Worm (Caenorhabditis elegans) whole organism, L4 larva: Measurements from ENCODE around the gene ccd-5.

Experiments
- D1046.2 ChIP-seq: fragments of 200-800 bp; sonication (Bioruptor generic); IDR thresholded peaks from 2 replicates; pipeline ENCODE4 v1.3.6; 2022; ENCODE audit warnings: missing genetic modification characterization, missing compliant biosample characterization
- F10B5.3 ChIP-seq: sonication (generic microtip); optimal IDR thresholded peaks from 2 replicates; lab custom pipeline; 2016; ENCODE audit warnings: mild to moderate bottlenecking, missing genetic modification characterization, missing compliant biosample characterization
- F26F4.8 ChIP-seq: fragments of 200-800 bp; sonication (Bioruptor generic); conservative IDR thresholded peaks from 2 replicates; pipeline ENCODE4 v1.3.6; 2022; ENCODE audit warnings: missing genetic modification characterization, missing compliant biosample characterization
- F49E8.2 ChIP-seq: sonication (generic microtip); optimal IDR thresholded peaks from 2 replicates; lab custom pipeline; 2016; ENCODE audit warnings: missing compliant biosample characterization, mild to moderate bottlenecking, missing genetic modification characterization, borderline replicate concordance
- T26A8.4 ChIP-seq: fragments of 200-800 bp; sonication (Bioruptor generic); IDR thresholded peaks from 2 replicates; pipeline ENCODE4 v1.3.6; 2022; ENCODE audit warnings: missing genetic modification characterization, missing compliant biosample characterization
- Y5F2A.4 ChIP-seq: fragments of 200-800 bp; sonication (Bioruptor generic); optimal IDR thresholded peaks from 2 replicates; lab custom pipeline; 2018; ENCODE audit warnings: mild to moderate bottlenecking, missing genetic modification characterization, missing compliant biosample characterization
- aha-1 ChIP-seq: fragments of 150-350 bp; peaks from one replicate; lab custom pipeline; 2014; ENCODE audit warnings: missing biosample characterization, missing genetic modification characterization
- aly-2 ChIP-seq: sonication (generic microtip); optimal IDR thresholded peaks from 2 replicates; lab custom pipeline; 2018; ENCODE audit warnings: missing biosample characterization, missing genetic modification characterization
- arid-1 ChIP-seq: fragments of 200-800 bp; sonication (Bioruptor generic); conservative IDR thresholded peaks from 2 replicates; pipeline ENCODE4 v1.3.6; 2022; ENCODE audit warnings: missing genetic modification reagents, missing genetic modification characterization, missing compliant biosample characterization
- ceh-28 ChIP-seq: fragments of 150-350 bp; optimal IDR thresholded peaks from 2 replicates; lab custom pipeline; 2014; ENCODE audit warnings: missing biosample characterization, missing genetic modification reagents, missing genetic modification characterization
- ceh-62 ChIP-seq: sonication (generic microtip); optimal IDR thresholded peaks from 2 replicates; lab custom pipeline; 2017; ENCODE audit warnings: missing biosample characterization, missing genetic modification characterization
- ctbp-1 ChIP-seq: fragments of 200-800 bp; sonication (Bioruptor generic); IDR thresholded peaks from 2 replicates; pipeline ENCODE4 v1.3.6; 2022; ENCODE audit warnings: missing genetic modification reagents, missing genetic modification characterization, missing compliant biosample characterization
- daf-12 ChIP-seq: fragments of 150-350 bp; optimal IDR thresholded peaks from 2 replicates; lab custom pipeline; 2014; ENCODE audit warnings: missing biosample characterization, missing genetic modification reagents, missing genetic modification characterization
- dmd-8 ChIP-seq: fragments of 200-800 bp; sonication (Bioruptor generic); IDR thresholded peaks from 2 replicates; pipeline ENCODE4 v1.3.6; 2022; ENCODE audit warnings: missing genetic modification characterization, missing compliant biosample characterization
- dmd-9 ChIP-seq: fragments of 200-800 bp; sonication (Bioruptor generic); IDR thresholded peaks from 2 replicates; pipeline ENCODE4 v1.3.6; 2022; ENCODE audit warnings: missing genetic modification reagents, missing genetic modification characterization, missing compliant biosample characterization
- egl-27 ChIP-seq: sonication (generic microtip); optimal IDR thresholded peaks from 3 replicates; lab custom pipeline; 2017; ENCODE audit warnings: missing biosample characterization, missing genetic modification reagents, missing genetic modification characterization
- egl-43 ChIP-seq: fragments of 200-800 bp; sonication (Bioruptor generic); IDR thresholded peaks from 2 replicates; pipeline ENCODE4 v1.3.6; 2022; ENCODE audit warnings: missing genetic modification reagents, missing genetic modification characterization, missing compliant biosample characterization
- fkh-10 ChIP-seq: fragments of 150-350 bp; optimal IDR thresholded peaks from 2 replicates; lab custom pipeline; 2014; ENCODE audit warnings: missing biosample characterization, missing genetic modification reagents, missing genetic modification characterization
- fos-1 ChIP-seq: fragments of 150-350 bp; optimal IDR thresholded peaks from 2 replicates; lab custom pipeline; 2014; ENCODE audit warnings: missing biosample characterization, missing genetic modification characterization
- hif-1 ChIP-seq, 2 experiments: sonication (generic microtip); optimal IDR thresholded peaks; 2 replicates each; lab custom pipeline; 2016 to 2017; ENCODE audit warnings: missing compliant biosample characterization in 2 of 2, missing genetic modification characterization in 2 of 2, missing genetic modification reagents in 2 of 2, missing genotype in 2 of 2, mild to moderate bottlenecking in 1 of 2
- hlh-11 ChIP-seq: fragments of 200-800 bp; sonication (Bioruptor generic); optimal IDR thresholded peaks from 2 replicates; lab custom pipeline; 2018; ENCODE audit warnings: mild to moderate bottlenecking, missing genetic modification characterization, missing compliant biosample characterization
- lim-7 ChIP-seq: fragments of 200-800 bp; sonication (Bioruptor generic); IDR thresholded peaks from 2 replicates; pipeline ENCODE4 v1.3.6; 2022; ENCODE audit warnings: missing genetic modification characterization, missing compliant biosample characterization
- lsy-2 ChIP-seq, 2 experiments: fragments of 150-350 bp in 1 of 2; sonication (generic microtip) in 1 of 2; optimal IDR thresholded peaks; 2 replicates each; lab custom pipeline; 2014 to 2017; ENCODE audit warnings: missing biosample characterization in 2 of 2, missing genetic modification characterization in 2 of 2
- mes-2 ChIP-seq: sonication (generic microtip); optimal IDR thresholded peaks from 2 replicates; lab custom pipeline; 2016; ENCODE audit warnings: missing genotype, mild to moderate bottlenecking, missing genetic modification characterization, missing compliant biosample characterization; ENCODE audit not compliant: poor library complexity, severe bottlenecking
- mxl-2 ChIP-seq: fragments of 200-800 bp; sonication (Bioruptor generic); conservative IDR thresholded peaks from 2 replicates; pipeline ENCODE4 v1.3.6; 2022; ENCODE audit warnings: missing genetic modification reagents, missing genetic modification characterization, missing compliant biosample characterization
- nhr-111 ChIP-seq: fragments of 200-800 bp; sonication (Bioruptor generic); optimal IDR thresholded peaks from 2 replicates; lab custom pipeline; 2018; ENCODE audit warnings: mild to moderate bottlenecking, missing genetic modification characterization, missing compliant biosample characterization
- nhr-25 ChIP-seq: sonication (generic microtip); optimal IDR thresholded peaks from 2 replicates; lab custom pipeline; 2017; ENCODE audit warnings: missing genetic modification characterization, mild to moderate bottlenecking, missing compliant biosample characterization, antibody characterized with exemption, moderate library complexity, borderline replicate concordance; ENCODE audit not compliant: insufficient read depth
- nhr-48 ChIP-seq: sonication (generic microtip); optimal IDR thresholded peaks from 2 replicates; lab custom pipeline; 2016; ENCODE audit warnings: mild to moderate bottlenecking, missing genetic modification characterization, missing compliant biosample characterization
- pha-4 ChIP-seq, 2 experiments: fragments of 150-350 bp in 1 of 2; fragments of 200-800 bp in 1 of 2; sonication (Bioruptor generic) in 1 of 2; IDR thresholded peaks in 1 of 2; optimal IDR thresholded peaks in 1 of 2; 2 replicates each; pipeline versions ENCODE4 v1.3.6 to Lab custom; 2014 to 2022; ENCODE audit warnings: missing genetic modification characterization in 2 of 2, missing genetic modification reagents in 2 of 2, missing biosample characterization in 1 of 2, missing compliant biosample characterization in 1 of 2
- php-3 ChIP-seq: fragments of 200-800 bp; sonication (Bioruptor generic); IDR thresholded peaks from 2 replicates; pipeline ENCODE4 v1.3.6; 2022; ENCODE audit warnings: missing genetic modification reagents, missing genetic modification characterization, missing compliant biosample characterization
- pqm-1 ChIP-seq: sonication (generic microtip); optimal IDR thresholded peaks from 2 replicates; lab custom pipeline; 2017; ENCODE audit warnings: missing biosample characterization, missing genetic modification characterization
- saeg-2 ChIP-seq: fragments of 200-800 bp; sonication (Bioruptor generic); IDR thresholded peaks from 2 replicates; pipeline ENCODE4 v1.3.6; 2022; ENCODE audit warnings: missing genetic modification reagents, missing genetic modification characterization, missing compliant biosample characterization
- sdz-12 ChIP-seq: fragments of 200-800 bp; sonication (Bioruptor generic); optimal IDR thresholded peaks from 2 replicates; lab custom pipeline; 2018; ENCODE audit warnings: mild to moderate bottlenecking, missing genetic modification characterization, missing compliant biosample characterization
- set-16 ChIP-seq: fragments of 200-800 bp; sonication (Bioruptor generic); IDR thresholded peaks from 2 replicates; pipeline ENCODE4 v1.3.6; 2022; ENCODE audit warnings: missing genetic modification reagents, missing genetic modification characterization, missing compliant biosample characterization
- snpc-1.2 ChIP-seq: fragments of 200-800 bp; sonication (Bioruptor generic); IDR thresholded peaks from 2 replicates; pipeline ENCODE4 v1.3.6; 2022; ENCODE audit warnings: missing genetic modification reagents, missing genetic modification characterization, missing compliant biosample characterization
- spr-1 ChIP-seq: sonication (generic microtip); optimal IDR thresholded peaks from 2 replicates; lab custom pipeline; 2016; ENCODE audit warnings: mild to moderate bottlenecking, missing genetic modification characterization, missing compliant biosample characterization
- spr-3 ChIP-seq: fragments of 200-800 bp; sonication (Bioruptor generic); optimal IDR thresholded peaks from 2 replicates; lab custom pipeline; 2018; ENCODE audit warnings: mild to moderate bottlenecking, missing genetic modification characterization, missing compliant biosample characterization
- tag-97 ChIP-seq: fragments of 200-800 bp; sonication (Bioruptor generic); IDR thresholded peaks from 2 replicates; pipeline ENCODE4 v1.3.6; 2022; ENCODE audit warnings: missing genetic modification characterization, missing compliant biosample characterization
- tra-1 ChIP-seq: fragments of 200-800 bp; sonication (Bioruptor generic); IDR thresholded peaks from 2 replicates; pipeline ENCODE4 v1.3.6; 2022; ENCODE audit warnings: missing genetic modification reagents, missing genetic modification characterization, missing compliant biosample characterization
- unc-62 ChIP-seq, 3 experiments: fragments of 150-350 bp in 1 of 3; sonication (generic microtip); optimal IDR thresholded peaks in 2 of 3; peaks in 1 of 3; 1 replicate in 1 of 3; 2 replicates in 2 of 3; lab custom pipeline; 2014 to 2017; ENCODE audit warnings: missing biosample characterization in 3 of 3, missing genetic modification characterization in 3 of 3, missing genetic modification reagents in 3 of 3, missing genotype in 1 of 3
- vab-7 ChIP-seq: fragments of 200-800 bp; sonication (Bioruptor generic); IDR thresholded peaks from 2 replicates; pipeline ENCODE4 v1.3.6; 2022; ENCODE audit warnings: missing genetic modification reagents, missing genetic modification characterization, missing compliant biosample characterization
- zfp-3 ChIP-seq: fragments of 200-800 bp; sonication (Bioruptor generic); conservative IDR thresholded peaks from 2 replicates; pipeline ENCODE4 v1.3.6; 2022; ENCODE audit warnings: missing genetic modification reagents, missing genetic modification characterization, missing compliant biosample characterization
- zip-2 ChIP-seq: fragments of 150-350 bp; optimal IDR thresholded peaks from 2 replicates; lab custom pipeline; 2014; ENCODE audit warnings: missing biosample characterization, missing genetic modification characterization

The ccd-5 gene

DNA sequence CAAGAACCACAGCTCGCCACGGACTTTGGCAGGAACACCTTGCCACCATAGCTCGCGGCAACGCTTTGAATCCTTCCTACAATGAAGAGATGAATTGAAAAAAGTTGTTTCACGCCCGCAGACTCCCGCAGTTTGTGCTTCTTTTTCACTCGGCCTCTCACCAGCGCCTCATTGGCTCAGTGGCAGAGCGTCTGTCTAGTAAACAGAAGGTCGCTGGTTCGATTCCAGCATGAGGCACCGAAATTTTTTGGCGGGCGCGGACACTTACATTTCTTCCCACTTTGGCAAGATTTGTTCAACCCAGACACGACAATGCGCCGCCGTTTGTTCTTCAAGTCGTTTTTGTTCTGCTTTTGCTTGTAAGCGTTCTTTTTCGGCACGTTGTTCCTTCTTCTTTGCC lies 44.6 kb downstream of the ccd-5 start (continued):
- TF ChIP-seq aly-2, result no peak
- peak; percentile 67 for TF ChIP-seq arid-1 (GFP tag; lab: Robert Waterston, UW)
- TF ChIP-seq Y5F2A.4 (GFP tag; lab: Kevin White, UChicago), result peak; percentile 34
- TF ChIP-seq nhr-48 (tag; lab: Kevin White, UChicago), result no peak
- no peak for TF ChIP-seq zip-2 (tag; lab: Kevin White, UChicago)
- TF ChIP-seq tag-97 (GFP tag; lab: Robert Waterston, UW), result no peak
- TF ChIP-seq sdz-12 (GFP tag; lab: Kevin White, UChicago), result no peak
- 0 out of 2 replicates have a peak, but pooled peaks have one; percentile 63 for TF ChIP-seq D1046.2
- peak in 1 of 2 experiments; percentile 80 for TF ChIP-seq unc-62 (GFP tag; optimal IDR thresholded peaks at IDR 0.05 in 1 of 2; lab: Kevin White, UChicago)
- no peak for TF ChIP-seq unc-62 (tag; optimal IDR thresholded peaks at IDR 0.05; lab: Kevin White, UChicago)
- TF ChIP-seq aha-1 (tag; lab: Kevin White, UChicago), result no peak
- peak; percentile 4 for TF ChIP-seq fkh-10 (GFP tag; lab: Kevin White, UChicago)
- peak; percentile 75 for TF ChIP-seq mes-2 (tag; lab: Kevin White, UChicago)
- TF ChIP-seq vab-7, result peak; percentile 89
- peak; percentile 34 for TF ChIP-seq spr-3
- peak; percentile 54; the same call in 1 of the 2 replicates for TF ChIP-seq set-16 (GFP tag; lab: Robert Waterston, UW)
- TF ChIP-seq php-3 (GFP tag; lab: Robert Waterston, UW), result peak; percentile 57
- TF ChIP-seq lsy-2 (tag; optimal IDR thresholded peaks at IDR 0.05; lab: Kevin White, UChicago), result peak in 1 of 2 experiments; percentile 46
- TF ChIP-seq egl-43, result peak; percentile 87
- 0 out of 2 replicates have a peak, but pooled peaks have one; percentile 47 for TF ChIP-seq F26F4.8 (GFP tag; lab: Robert Waterston, UW)
- TF ChIP-seq pha-4 (GFP tag; IDR thresholded peaks at IDR 0.05; lab: Robert Waterston, UW), result peak; percentile 80
- TF ChIP-seq pha-4 (tag; optimal IDR thresholded peaks at IDR 0.05; lab: Kevin White, UChicago), result no peak
- peak; percentile 63; the same call in 1 of the 2 replicates for TF ChIP-seq zfp-3 (GFP tag; lab: Robert Waterston, UW)
- TF ChIP-seq T26A8.4, result peak; percentile 61
- TF ChIP-seq daf-12, result no peak
- TF ChIP-seq snpc-1.2 (GFP tag; lab: Robert Waterston, UW), result peak; percentile 68; the same call in 1 of the 2 replicates
- TF ChIP-seq egl-27, result no peak
- no peak for TF ChIP-seq fos-1 (tag; lab: Kevin White, UChicago)
- peak; percentile 52 for TF ChIP-seq F10B5.3 (tag; lab: Kevin White, UChicago)
- TF ChIP-seq mxl-2 (GFP tag; lab: Robert Waterston, UW), result no peak
- TF ChIP-seq ceh-62 (tag; lab: Kevin White, UChicago), result no peak
- no peak for TF ChIP-seq nhr-25
- 0 out of 2 replicates have a peak, but pooled peaks have one; percentile 53 for TF ChIP-seq saeg-2 (GFP tag; lab: Robert Waterston, UW)
- peak; percentile 23 for TF ChIP-seq nhr-111
- TF ChIP-seq spr-1 (tag; lab: Kevin White, UChicago), result peak; percentile 34
- TF ChIP-seq ceh-28 (tag; lab: Kevin White, UChicago), result no peak
- TF ChIP-seq pqm-1 (tag; lab: Kevin White, UChicago), result no peak
- peak; percentile 79 for TF ChIP-seq dmd-9 (GFP tag; lab: Robert Waterston, UW)
- TF ChIP-seq F49E8.2, result peak; percentile 33
- TF ChIP-seq hlh-11, result peak; percentile 38
- peak; percentile 59; the same call in 1 of the 2 replicates for TF ChIP-seq ctbp-1 (GFP tag; lab: Robert Waterston, UW)
- peak; percentile 59; the same call in 1 of the 2 replicates for TF ChIP-seq tra-1 (GFP tag; lab: Robert Waterston, UW)
- TF ChIP-seq hif-1 (tag; optimal IDR thresholded peaks at IDR 0.05; lab: Kevin White, UChicago), result no peak
- peak; percentile 64; the same call in 1 of the 2 replicates for TF ChIP-seq dmd-8 (GFP tag; lab: Robert Waterston, UW)
- peak; percentile 82 for TF ChIP-seq lim-7 (GFP tag; lab: Robert Waterston, UW)
